Fruit fly (Drosophila melanogaster): ENCODE results near the gene mei-9.

Gene mei-9

dm6 chrX:4325346-4325745 lies 6.7 kb upstream of the mei-9 start:
- TF ChIP-seq CG6654 (GFP tag; optimal IDR thresholded peaks at IDR 0.05) (peak; percentile 71), nom (GFP tag; optimal IDR thresholded peaks at IDR 0.05) (peak; percentile 3), CG1603 (tag; optimal IDR thresholded peaks at IDR 0.05) (no peak)

- TF ChIP-seq CG30403 (GFP tag; optimal IDR thresholded peaks at IDR 0.05) (peak; percentile 98), Hand (GFP tag; optimal IDR thresholded peaks at IDR 0.05) (peak; percentile 98), Lpt (GFP tag; optimal IDR thresholded peaks at IDR 0.05) (no peak), Sox100B (GFP tag; optimal IDR thresholded peaks at IDR 0.05) (peak; percentile 93), CG3726 (GFP tag; IDR thresholded peaks at IDR 0.05) (peak; percentile 98), Mes4 (GFP tag; optimal IDR thresholded peaks at IDR 0.05) (peak; percentile 96), bbx (GFP tag; IDR thresholded peaks at IDR 0.05; ENCODE audit: partially characterized antibody) (no peak), Dad (GFP tag; optimal IDR thresholded peaks at IDR 0.05) (peak; percentile 97), insv (GFP tag; optimal IDR thresholded peaks at IDR 0.05) (peak; percentile 16 to 77), CG10979 (tag; optimal IDR thresholded peaks at IDR 0.05) (peak; percentile 88), CG11504 (tag; optimal IDR thresholded peaks at IDR 0.05) (peak; percentile 97), Hsf (GFP tag; optimal IDR thresholded peaks at IDR 0.05) (peak; percentile 99), sqz (GFP tag; optimal IDR thresholded peaks at IDR 0.05) (peak; percentile 93), CG4820 (GFP tag; optimal IDR thresholded peaks at IDR 0.05) (peak; percentile 97), CG5180 (GFP tag; optimal IDR thresholded peaks at IDR 0.05) (peak; percentile 89), CG5953 (GFP tag; IDR thresholded peaks at IDR 0.05) (peak; percentile 98), lbe (GFP tag; optimal IDR thresholded peaks at IDR 0.05) (peak; percentile 98), en (GFP tag; optimal IDR thresholded peaks at IDR 0.05) (peak; percentile 95), CG11085 (GFP tag; IDR thresholded peaks at IDR 0.05) (peak; percentile 99), Six4 (GFP tag; optimal IDR thresholded peaks at IDR 0.05) (peak; percentile 97), CG32772 (GFP tag; IDR thresholded peaks at IDR 0.05) (peak; percentile 99), Xrp1 (GFP tag; IDR thresholded peaks at IDR 0.05) (peak; percentile 98), Hr78 (GFP tag; optimal IDR thresholded peaks at IDR 0.05) (peak in 1 of 2 experiments; percentile 69), CG10431 (GFP tag; optimal IDR thresholded peaks at IDR 0.05) (peak; percentile 85), br (optimal IDR thresholded peaks at IDR 0.05) (no peak), CG12071 (GFP tag; optimal IDR thresholded peaks at IDR 0.05) (peak; percentile 98), gt (GFP tag; IDR thresholded peaks at IDR 0.05) (peak; percentile 96), CG15601 (tag; optimal IDR thresholded peaks at IDR 0.05) (peak; percentile 92), CG4282 (GFP tag; optimal IDR thresholded peaks at IDR 0.05) (peak; percentile 95), CG6689 (GFP tag; IDR thresholded peaks at IDR 0.05) (peak; percentile 98), CG13624 (GFP tag; optimal IDR thresholded peaks at IDR 0.05) (peak; percentile 99), CG18262 (tag; optimal IDR thresholded peaks at IDR 0.05) (peak; percentile 91), CG12236 (GFP tag; optimal IDR thresholded peaks at IDR 0.05) (peak; percentile 89), crc (GFP tag; optimal IDR thresholded peaks at IDR 0.05) (peak; percentile 97), Ets97D (GFP tag; optimal IDR thresholded peaks at IDR 0.05) (peak; percentile 90), CG10462 (GFP tag; optimal IDR thresholded peaks at IDR 0.05) (peak; percentile 92), CG10654 (GFP tag; optimal IDR thresholded peaks at IDR 0.05) (peak; percentile 97), ato (GFP tag; IDR thresholded peaks at IDR 0.05; ENCODE audit: partially characterized antibody) (no peak), CG12769 (tag; optimal IDR thresholded peaks at IDR 0.05) (peak; percentile 100), Deaf1 (tag; optimal IDR thresholded peaks at IDR 0.05) (peak; percentile 84), CG11456 (GFP tag; IDR thresholded peaks at IDR 0.05) (peak; percentile 99), Fer1 (GFP tag; optimal IDR thresholded peaks at IDR 0.05) (peak; percentile 99), jigr1 (GFP tag; IDR thresholded peaks at IDR 0.05) (peak; percentile 95), h (optimal IDR thresholded peaks at IDR 0.05) (no peak), Dfd (GFP tag; optimal IDR thresholded peaks at IDR 0.05) (peak in 1 of 2 experiments; percentile 86), cato (GFP tag; optimal IDR thresholded peaks at IDR 0.05; ENCODE audit: borderline replicate concordance) (peak; percentile 95), CG3163 (GFP tag; optimal IDR thresholded peaks at IDR 0.05) (peak; percentile 90)
These were observed 6.2 kb upstream of the mei-9 start for dm6 chrX:4324781-4325180.
